Worm (Caenorhabditis elegans) whole organism, L1 larva: Measurements from ENCODE around the gene xpf-1.

Source experiments
- C04F5.9 ChIP-seq: sonication (generic microtip); optimal IDR thresholded peaks from 2 replicates; lab custom pipeline; 2016; ENCODE audit warnings: missing genetic modification characterization, missing compliant biosample characterization
- C16A3.4 ChIP-seq: fragments of 150-350 bp; optimal IDR thresholded peaks from 2 replicates; lab custom pipeline; 2014; ENCODE audit warnings: missing biosample characterization, missing genetic modification characterization
- F16B12.6 ChIP-seq: fragments of 150-350 bp; optimal IDR thresholded peaks from 2 replicates; lab custom pipeline; 2014; ENCODE audit warnings: missing biosample characterization, missing genetic modification characterization
- aly-2 ChIP-seq: fragments of 150-350 bp; optimal IDR thresholded peaks from 2 replicates; lab custom pipeline; 2014; ENCODE audit warnings: missing biosample characterization, missing genetic modification characterization
- ama-1 ChIP-seq: fragments of 150-350 bp; optimal IDR thresholded peaks from 2 replicates; lab custom pipeline; 2014
- blmp-1 ChIP-seq: fragments of 150-350 bp; optimal IDR thresholded peaks from 2 replicates; lab custom pipeline; 2014; ENCODE audit warnings: missing biosample characterization, missing genetic modification characterization
- ceh-8 ChIP-seq: fragments of 200-800 bp; sonication (Bioruptor generic); optimal IDR thresholded peaks from 2 replicates; lab custom pipeline; 2018; ENCODE audit warnings: mild to moderate bottlenecking, missing genetic modification characterization, moderate library complexity, missing compliant biosample characterization
- ceh-82 ChIP-seq, 3 experiments: fragments of 150-350 bp in 1 of 3; sonication (generic microtip) in 2 of 3; optimal IDR thresholded peaks; 2 replicates each; lab custom pipeline; 2014 to 2017; ENCODE audit warnings: missing biosample characterization in 3 of 3, missing genetic modification characterization in 3 of 3
- dpl-1 ChIP-seq, 3 experiments: fragments of 150-350 bp in 2 of 3; sonication (generic microtip) in 1 of 3; optimal IDR thresholded peaks; 2 replicates each; lab custom pipeline; 2014 to 2017; ENCODE audit warnings: missing biosample characterization in 3 of 3, missing genetic modification characterization in 3 of 3, missing genetic modification reagents in 3 of 3
- dsc-1 ChIP-seq: sonication (generic microtip); optimal IDR thresholded peaks from 2 replicates; lab custom pipeline; 2016; ENCODE audit warnings: mild to moderate bottlenecking, missing genetic modification characterization, missing compliant biosample characterization
- efl-1 ChIP-seq, 4 experiments: fragments of 150-350 bp; optimal IDR thresholded peaks in 3 of 4; peaks in 1 of 4; 1 replicate in 1 of 4; 2 replicates in 3 of 4; lab custom pipeline; 2014; ENCODE audit warnings: missing biosample characterization in 2 of 4, missing genetic modification characterization in 2 of 4, missing genetic modification reagents in 2 of 4
- egl-13 ChIP-seq: sonication (generic microtip); optimal IDR thresholded peaks from 2 replicates; lab custom pipeline; 2016; ENCODE audit warnings: missing genotype, missing genetic modification reagents, missing genetic modification characterization, missing compliant biosample characterization
- fkh-10 ChIP-seq: sonication (generic microtip); optimal IDR thresholded peaks from 2 replicates; lab custom pipeline; 2017; ENCODE audit warnings: missing biosample characterization, missing genetic modification reagents, missing genetic modification characterization
- fkh-8 ChIP-seq: sonication (generic microtip); optimal IDR thresholded peaks from 2 replicates; lab custom pipeline; 2016; ENCODE audit warnings: mild to moderate bottlenecking, missing genetic modification characterization, missing compliant biosample characterization
- fos-1 ChIP-seq: fragments of 150-350 bp; optimal IDR thresholded peaks from 2 replicates; lab custom pipeline; 2014; ENCODE audit warnings: missing biosample characterization, missing genetic modification characterization
- hlh-4 ChIP-seq: sonication (generic microtip); optimal IDR thresholded peaks from 2 replicates; lab custom pipeline; 2016; ENCODE audit warnings: mild to moderate bottlenecking, missing genetic modification characterization, missing compliant biosample characterization
- irx-1 ChIP-seq: sonication (generic microtip); optimal IDR thresholded peaks from 2 replicates; lab custom pipeline; 2016; ENCODE audit warnings: missing genetic modification characterization, missing compliant biosample characterization
- isw-1 ChIP-seq: fragments of 200-800 bp; sonication (Bioruptor generic); IDR thresholded peaks from 2 replicates; pipeline ENCODE4 v1.3.6; 2022; ENCODE audit warnings: missing genetic modification characterization, missing compliant biosample characterization
- jun-1 ChIP-seq: fragments of 150-350 bp; optimal IDR thresholded peaks from 2 replicates; lab custom pipeline; 2014; ENCODE audit warnings: missing biosample characterization, missing genetic modification reagents, missing genetic modification characterization
- lin-13 ChIP-seq: fragments of 150-350 bp; optimal IDR thresholded peaks from 2 replicates; lab custom pipeline; 2014; ENCODE audit warnings: missing biosample characterization, missing genetic modification reagents, missing genetic modification characterization
- lin-14 ChIP-seq: fragments of 200-800 bp; sonication (Bioruptor generic); optimal IDR thresholded peaks from 2 replicates; lab custom pipeline; 2018; ENCODE audit warnings: mild to moderate bottlenecking, missing genetic modification characterization, moderate library complexity, missing compliant biosample characterization
- lin-35 ChIP-seq, 2 experiments: fragments of 150-350 bp; optimal IDR thresholded peaks; 2 replicates each; lab custom pipeline; 2014; ENCODE audit warnings: missing biosample characterization in 2 of 2, missing genetic modification characterization in 2 of 2, missing genetic modification reagents in 2 of 2
- lir-3 ChIP-seq: sonication (generic microtip); optimal IDR thresholded peaks from 2 replicates; lab custom pipeline; 2016; ENCODE audit warnings: mild to moderate bottlenecking, missing genetic modification characterization, moderate library complexity, missing compliant biosample characterization; ENCODE audit not compliant: poor library complexity
- lsy-2 ChIP-seq, 2 experiments: fragments of 150-350 bp; optimal IDR thresholded peaks; 2 replicates each; lab custom pipeline; 2014; ENCODE audit warnings: missing biosample characterization in 2 of 2, missing genetic modification characterization in 2 of 2
- mab-9 ChIP-seq: fragments of 200-800 bp; sonication (Bioruptor generic); IDR thresholded peaks from 2 replicates; pipeline ENCODE4 v1.3.6; 2022; ENCODE audit warnings: missing genetic modification reagents, missing genetic modification characterization, missing compliant biosample characterization
- mef-2 ChIP-seq: fragments of 150-350 bp; optimal IDR thresholded peaks from 2 replicates; lab custom pipeline; 2014; ENCODE audit warnings: missing biosample characterization, missing genetic modification characterization
- nhr-12 ChIP-seq: sonication (generic microtip); optimal IDR thresholded peaks from 2 replicates; lab custom pipeline; 2017; ENCODE audit warnings: missing biosample characterization, missing genetic modification characterization
- nhr-19 ChIP-seq: fragments of 200-800 bp; sonication (Bioruptor generic); conservative IDR thresholded peaks from 2 replicates; pipeline ENCODE4 v1.3.6; 2022; ENCODE audit warnings: missing genetic modification characterization, missing compliant biosample characterization
- nhr-20 ChIP-seq: sonication (generic microtip); optimal IDR thresholded peaks from 2 replicates; lab custom pipeline; 2016; ENCODE audit warnings: mild to moderate bottlenecking, missing genetic modification characterization, missing compliant biosample characterization
- nhr-237 ChIP-seq: fragments of 150-350 bp; optimal IDR thresholded peaks from 2 replicates; lab custom pipeline; 2014; ENCODE audit warnings: missing biosample characterization, missing genetic modification characterization
- nhr-47 ChIP-seq: sonication (generic microtip); optimal IDR thresholded peaks from 2 replicates; lab custom pipeline; 2016; ENCODE audit warnings: mild to moderate bottlenecking, missing genetic modification characterization, moderate library complexity, missing compliant biosample characterization
- nhr-71 ChIP-seq: sonication (generic microtip); optimal IDR thresholded peaks from 2 replicates; lab custom pipeline; 2016; ENCODE audit warnings: mild to moderate bottlenecking, missing genetic modification characterization, moderate library complexity, missing compliant biosample characterization
- nhr-77 ChIP-seq: fragments of 150-350 bp; optimal IDR thresholded peaks from 2 replicates; lab custom pipeline; 2014; ENCODE audit warnings: missing biosample characterization, missing genetic modification characterization
- pax-3 ChIP-seq: fragments of 200-800 bp; sonication (Bioruptor generic); optimal IDR thresholded peaks from 2 replicates; lab custom pipeline; 2018; ENCODE audit warnings: mild to moderate bottlenecking, missing genetic modification characterization, moderate library complexity, missing compliant biosample characterization
- pqm-1 ChIP-seq: sonication (generic microtip); optimal IDR thresholded peaks from 3 replicates; lab custom pipeline; 2017; ENCODE audit warnings: missing biosample characterization, missing genetic modification characterization
- rnt-1 ChIP-seq: sonication (generic microtip); optimal IDR thresholded peaks from 2 replicates; lab custom pipeline; 2016; ENCODE audit warnings: mild to moderate bottlenecking, missing genetic modification characterization, moderate library complexity, missing compliant biosample characterization
- skn-1 ChIP-seq: fragments of 150-350 bp; optimal IDR thresholded peaks from 2 replicates; lab custom pipeline; 2014; ENCODE audit warnings: missing biosample characterization, missing genetic modification characterization
- snpc-4 ChIP-seq: fragments of 150-350 bp; optimal IDR thresholded peaks from 2 replicates; lab custom pipeline; 2014; ENCODE audit warnings: missing biosample characterization, missing genetic modification characterization
- snu-23 ChIP-seq: sonication (generic microtip); optimal IDR thresholded peaks from 2 replicates; lab custom pipeline; 2016; ENCODE audit warnings: missing genetic modification characterization, missing compliant biosample characterization
- sox-4 ChIP-seq: sonication (generic microtip); optimal IDR thresholded peaks from 2 replicates; lab custom pipeline; 2016; ENCODE audit warnings: missing genetic modification characterization, missing compliant biosample characterization
- sup-37 ChIP-seq: fragments of 200-800 bp; sonication (Bioruptor generic); optimal IDR thresholded peaks from 2 replicates; lab custom pipeline; 2018; ENCODE audit warnings: mild to moderate bottlenecking, missing genetic modification characterization, missing compliant biosample characterization
- swsn-7 ChIP-seq: sonication (generic microtip); optimal IDR thresholded peaks from 2 replicates; lab custom pipeline; 2016; ENCODE audit warnings: missing genetic modification characterization, missing compliant biosample characterization
- tbx-2 ChIP-seq: sonication (generic microtip); optimal IDR thresholded peaks from 2 replicates; lab custom pipeline; 2016; ENCODE audit warnings: missing genetic modification characterization, missing compliant biosample characterization
- unc-62 ChIP-seq: fragments of 150-350 bp; optimal IDR thresholded peaks from 2 replicates; lab custom pipeline; 2014; ENCODE audit warnings: missing biosample characterization, missing genetic modification reagents, missing genetic modification characterization
- unc-86 ChIP-seq: sonication (generic microtip); optimal IDR thresholded peaks from 2 replicates; lab custom pipeline; 2016; ENCODE audit warnings: missing genetic modification characterization, missing compliant biosample characterization
- xbp-1 ChIP-seq: sonication (generic microtip); optimal IDR thresholded peaks from 2 replicates; lab custom pipeline; 2016; ENCODE audit warnings: missing genetic modification characterization, missing compliant biosample characterization
- zip-4 ChIP-seq: fragments of 200-800 bp; sonication (Bioruptor generic); optimal IDR thresholded peaks from 2 replicates; lab custom pipeline; 2018; ENCODE audit warnings: mild to moderate bottlenecking, missing genetic modification characterization, moderate library complexity, missing compliant biosample characterization
- ztf-11 ChIP-seq, 2 experiments: sonication (generic microtip); optimal IDR thresholded peaks; 2 replicates each; lab custom pipeline; 2016 to 2017; ENCODE audit warnings: missing genetic modification characterization in 2 of 2, missing biosample characterization in 1 of 2, missing compliant biosample characterization in 1 of 2
- ztf-4 ChIP-seq: fragments of 150-350 bp; optimal IDR thresholded peaks from 2 replicates; lab custom pipeline; 2014; ENCODE audit warnings: missing biosample characterization, missing genetic modification characterization

The xpf-1 gene

ce11 chrII:11746782-11747288, 50.9 kb downstream of the xpf-1 start:
- peak; percentile 56 for TF ChIP-seq mef-2 (tag; lab: Kevin White, UChicago)
- peak; percentile 31 for TF ChIP-seq ztf-4 (tag; lab: Kevin White, UChicago)
- TF ChIP-seq fos-1 (tag; lab: Kevin White, UChicago) = peak; percentile 39
- TF ChIP-seq F16B12.6 (tag; lab: Kevin White, UChicago) = peak; percentile 0
- TF ChIP-seq rnt-1 (tag; lab: Kevin White, UChicago) = no peak
- TF ChIP-seq nhr-19 (GFP tag; lab: Robert Waterston, UW) = peak; percentile 43
- no peak for TF ChIP-seq hlh-4
- peak; percentile 43 for TF ChIP-seq jun-1 (tag; lab: Kevin White, UChicago)
- peak; percentile 48 for TF ChIP-seq sox-4
- TF ChIP-seq egl-13 (tag; lab: Kevin White, UChicago) = peak; percentile 69
- TF ChIP-seq zip-4 (GFP tag; lab: Kevin White, UChicago) = peak; percentile 34
- TF ChIP-seq snpc-4 (tag; lab: Kevin White, UChicago) = peak; percentile 42
- TF ChIP-seq C16A3.4 (tag; lab: Kevin White, UChicago) = peak; percentile 30
- no peak for TF ChIP-seq sup-37 (GFP tag; lab: Kevin White, UChicago)
- TF ChIP-seq swsn-7 = peak; percentile 72
- peak in 1 of 2 experiments; percentile 41 for TF ChIP-seq lin-35 (GFP tag; optimal IDR thresholded peaks at IDR 0.05; lab: Kevin White, UChicago)
- peak; percentile 77 for TF ChIP-seq nhr-47 (tag; lab: Kevin White, UChicago)
- no peak for TF ChIP-seq unc-62 (GFP tag; lab: Kevin White, UChicago)
- TF ChIP-seq pax-3 (tag; lab: Kevin White, UChicago) = peak; percentile 74
- TF ChIP-seq dsc-1 = peak; percentile 71
- peak in 1 of 2 experiments; percentile 70 for TF ChIP-seq ztf-11 (tag; optimal IDR thresholded peaks at IDR 0.05; lab: Kevin White, UChicago)
- peak; percentile 89 for TF ChIP-seq ceh-8
- TF ChIP-seq nhr-20 (tag; lab: Kevin White, UChicago) = peak; percentile 41
- peak; percentile 80 for TF ChIP-seq tbx-2 (tag; lab: Kevin White, UChicago)
- TF ChIP-seq irx-1 (tag; lab: Kevin White, UChicago) = peak; percentile 46
- TF ChIP-seq mab-9 (GFP tag; lab: Robert Waterston, UW) = peak; percentile 72
- peak; percentile 83 for TF ChIP-seq nhr-71
- peak; percentile 33 for TF ChIP-seq skn-1 (tag; lab: Kevin White, UChicago)
- peak; percentile 39 for TF ChIP-seq isw-1
- peak; percentile 92 for TF ChIP-seq fkh-8
- TF ChIP-seq aly-2 = no peak
- peak; percentile 55 for TF ChIP-seq lir-3 (tag; lab: Kevin White, UChicago)
- TF ChIP-seq nhr-237 = no peak
- TF ChIP-seq efl-1 (optimal IDR thresholded peaks at IDR 0.05; lab: Kevin White, UChicago) = peak; percentile 30 to 52
- peak in 1 of 2 experiments; percentile 64 for TF ChIP-seq efl-1 (GFP tag; optimal IDR thresholded peaks at IDR 0.05 in 1 of 2; lab: Kevin White, UChicago)
- TF ChIP-seq xbp-1 (tag; lab: Kevin White, UChicago) = peak; percentile 42
- TF ChIP-seq fkh-10 (GFP tag; lab: Kevin White, UChicago) = peak; percentile 71
- TF ChIP-seq ama-1 = no peak
- TF ChIP-seq nhr-12 (tag; lab: Kevin White, UChicago) = no peak
- peak; percentile 70 for TF ChIP-seq nhr-77 (tag; lab: Kevin White, UChicago)
- TF ChIP-seq C04F5.9 = no peak
- TF ChIP-seq lsy-2 (tag; optimal IDR thresholded peaks at IDR 0.05; lab: Kevin White, UChicago) = peak; percentile 1 to 57
- peak in 1 of 3 experiments; percentile 7 for TF ChIP-seq dpl-1 (GFP tag; optimal IDR thresholded peaks at IDR 0.05; lab: Kevin White, UChicago)
- TF ChIP-seq blmp-1 = no peak
- peak; percentile 69 for TF ChIP-seq snu-23 (GFP tag; lab: Kevin White, UChicago)
- TF ChIP-seq lin-13 = peak; percentile 64
- TF ChIP-seq lin-14 (GFP tag; lab: Kevin White, UChicago) = peak; percentile 93
- TF ChIP-seq pqm-1 (tag; lab: Kevin White, UChicago) = no peak
- TF ChIP-seq ceh-82 (tag; optimal IDR thresholded peaks at IDR 0.05; lab: Kevin White, UChicago) = peak; percentile 42 to 78 (median 70)
- TF ChIP-seq unc-86 (tag; lab: Kevin White, UChicago) = peak; percentile 81
